Worm (Caenorhabditis elegans): ENCODE measurements around the gene F46F5.1.

The F46F5.1 gene

DNA sequence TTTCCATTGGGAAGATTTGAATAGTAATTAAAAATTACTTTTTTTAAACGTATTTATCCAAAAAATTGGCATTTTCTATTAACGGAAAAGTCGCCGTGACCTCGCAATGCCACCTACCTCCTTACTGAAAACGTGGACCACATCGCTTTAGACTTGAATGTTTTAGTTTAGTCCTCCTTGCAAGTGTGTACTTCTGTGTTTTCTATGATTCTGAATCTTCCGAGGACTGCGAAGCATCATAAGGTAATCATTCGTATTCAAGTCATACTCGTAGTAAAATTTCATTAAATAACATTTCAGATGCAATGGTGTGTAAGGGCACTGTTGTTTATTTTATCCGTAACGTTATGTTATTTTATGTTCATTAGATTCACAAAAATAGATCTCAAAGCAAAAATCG lies 16.7 kb upstream of the F46F5.1 start, which contains the start of gene F46F5.11:
Gene F46F5.11 (plus strand): TSS at position 301 of the 400 bp plus-strand sequence.
- TF ChIP-seq aha-1 (tag; optimal IDR thresholded peaks at IDR 0.05) = no peak
- no peak for TF ChIP-seq fkh-4 (tag; optimal IDR thresholded peaks at IDR 0.05; ENCODE audit: borderline replicate concordance)
- no peak for TF ChIP-seq pax-3 (tag; optimal IDR thresholded peaks at IDR 0.05)
- TF ChIP-seq ceh-8 (GFP tag; optimal IDR thresholded peaks at IDR 0.05) = no peak
- no peak for TF ChIP-seq hlh-17 (GFP tag; optimal IDR thresholded peaks at IDR 0.05; ENCODE audit: borderline replicate concordance)
- TF ChIP-seq lin-35 (GFP tag; optimal IDR thresholded peaks at IDR 0.05) = no peak
- no peak for TF ChIP-seq zag-1 (tag; optimal IDR thresholded peaks at IDR 0.05)
- no peak for TF ChIP-seq C04F5.9 (tag; optimal IDR thresholded peaks at IDR 0.05)
- no peak for TF ChIP-seq nhr-85 (tag)
- no peak for TF ChIP-seq pqm-1 (tag; optimal IDR thresholded peaks at IDR 0.05)
- TF ChIP-seq nhr-84 (tag; optimal IDR thresholded peaks at IDR 0.05) = no peak
- no peak for TF ChIP-seq snpc-4 (tag; optimal IDR thresholded peaks at IDR 0.05)
- no peak for TF ChIP-seq elt-2 (tag; optimal IDR thresholded peaks at IDR 0.05)
- TF ChIP-seq nhr-237 (tag; optimal IDR thresholded peaks at IDR 0.05) = no peak
- TF ChIP-seq hpl-2 (GFP tag; optimal IDR thresholded peaks at IDR 0.05) = no peak
- TF ChIP-seq ztf-11 (tag; optimal IDR thresholded peaks at IDR 0.05) = no peak
- no peak for TF ChIP-seq efl-3 (GFP tag; optimal IDR thresholded peaks at IDR 0.05)
- no peak for TF ChIP-seq vab-15 (tag; optimal IDR thresholded peaks at IDR 0.05)
- no peak for TF ChIP-seq sptf-1 (tag; optimal IDR thresholded peaks at IDR 0.05)

DNA sequence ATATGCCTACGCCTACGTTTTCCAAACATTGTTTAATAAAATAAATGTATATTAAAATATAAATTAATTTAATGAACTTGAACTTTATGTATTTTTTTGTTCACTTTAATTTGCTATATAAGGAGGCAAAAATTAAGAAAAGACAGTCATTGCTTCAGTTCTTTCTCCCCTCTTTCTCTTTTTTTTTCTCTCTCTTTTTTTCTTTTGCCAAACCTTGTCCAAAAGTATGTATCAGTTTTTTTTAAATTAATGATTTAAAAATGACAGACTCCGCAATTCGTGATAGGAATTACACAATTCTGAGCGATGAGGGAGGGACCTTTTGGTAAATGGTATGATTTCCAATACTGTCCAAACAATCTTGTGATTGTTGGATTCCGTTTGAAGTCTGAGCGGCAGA lies 11.3 kb upstream of the F46F5.1 start, which contains the start of gene F46F5.13:
Gene F46F5.13 (plus strand): TSS at position 301 of the 400 bp plus-strand sequence.
- TF ChIP-seq dsc-1 (tag; optimal IDR thresholded peaks at IDR 0.05) = no peak
- TF ChIP-seq fkh-4 (tag; optimal IDR thresholded peaks at IDR 0.05; ENCODE audit: borderline replicate concordance) = no peak

DNA sequence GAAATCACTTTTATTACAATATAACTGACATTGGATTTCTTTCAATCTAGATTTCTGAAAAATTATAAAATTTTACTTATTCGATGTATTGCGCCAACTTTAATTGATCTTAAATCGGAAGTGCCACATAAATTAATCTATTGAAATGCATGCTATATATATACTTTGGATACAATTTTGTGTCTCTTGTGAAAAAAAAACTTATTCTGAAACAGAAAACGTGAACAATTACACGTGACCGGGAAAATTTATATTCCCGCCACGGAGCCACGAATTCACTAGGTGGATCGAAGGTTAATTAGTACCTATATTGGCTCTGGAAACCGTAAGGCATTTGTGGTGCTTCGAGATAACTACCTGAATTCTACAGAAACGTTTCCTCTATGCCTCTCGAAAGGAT lies 8.0 kb upstream of the F46F5.1 start, which contains the start of gene F46F5.14:
Gene F46F5.14 (plus strand): TSS at position 301 of the 400 bp plus-strand sequence.
- TF ChIP-seq hlh-4 (tag; optimal IDR thresholded peaks at IDR 0.05) (no peak), hpl-2 (GFP tag; optimal IDR thresholded peaks at IDR 0.05) (no peak), nhr-71 (tag; optimal IDR thresholded peaks at IDR 0.05) (no peak), unc-98 (GFP tag; IDR thresholded peaks at IDR 0.05) (no peak), egl-13 (tag; optimal IDR thresholded peaks at IDR 0.05) (no peak), dpl-1 (GFP tag; optimal IDR thresholded peaks at IDR 0.05) (no peak)

DNA sequence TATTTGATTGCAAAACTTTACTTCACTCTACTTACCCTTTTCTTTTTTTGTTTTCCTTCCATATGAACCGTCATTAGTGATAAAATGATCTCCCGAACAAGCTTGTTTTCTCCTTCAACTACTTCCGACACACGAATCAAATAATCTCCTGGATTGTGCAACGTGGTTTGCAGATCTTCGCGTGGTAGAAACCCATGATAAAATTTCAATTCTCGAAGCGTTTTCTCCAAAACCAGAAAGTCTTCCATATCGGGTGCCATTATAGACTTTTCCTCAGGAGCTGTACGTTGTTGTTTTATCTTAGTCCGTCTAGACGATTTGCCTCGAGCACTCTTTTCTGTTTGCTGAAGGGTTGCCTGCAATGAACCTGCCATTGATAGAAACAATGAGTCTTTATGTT lies 5.7 kb upstream of the F46F5.1 start:
- TF ChIP-seq Y116A8C.19 (tag; optimal IDR thresholded peaks at IDR 0.05; ENCODE audit: borderline replicate concordance) (no peak), zip-4 (GFP tag; optimal IDR thresholded peaks at IDR 0.05) (no peak)

DNA sequence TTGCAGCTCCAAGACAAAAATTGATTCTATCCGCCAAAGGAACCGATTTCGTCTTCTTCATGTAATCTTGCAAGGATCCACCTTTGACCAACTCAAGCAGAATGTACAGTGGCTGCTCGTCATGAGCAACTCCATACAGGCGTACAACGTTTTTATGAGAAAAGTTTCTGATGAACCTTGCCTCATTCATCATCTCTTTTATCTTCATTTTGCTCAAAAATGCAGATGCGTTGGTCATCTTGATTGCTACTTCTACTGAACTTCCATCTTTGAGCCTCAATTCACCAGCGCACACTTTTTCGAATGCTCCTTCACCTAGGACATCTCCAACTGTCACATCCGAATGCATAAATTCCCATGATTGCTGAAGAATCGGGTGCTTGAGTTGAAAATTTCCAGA lies 5.2 kb upstream of the F46F5.1 start:
- no peak for TF ChIP-seq aly-2 (tag; optimal IDR thresholded peaks at IDR 0.05)
- no peak for TF ChIP-seq nhr-77 (tag; optimal IDR thresholded peaks at IDR 0.05)
- TF ChIP-seq ces-1 (GFP tag; optimal IDR thresholded peaks at IDR 0.05) = no peak
- TF ChIP-seq fkh-10 (GFP tag; optimal IDR thresholded peaks at IDR 0.05) = no peak
- no peak for TF ChIP-seq sup-37 (GFP tag; optimal IDR thresholded peaks at IDR 0.05)
- no peak for TF ChIP-seq zag-1 (tag; optimal IDR thresholded peaks at IDR 0.05)
- no peak for TF ChIP-seq pag-3 (tag; optimal IDR thresholded peaks at IDR 0.05; ENCODE audit: borderline replicate concordance, insufficient read depth)
- TF ChIP-seq lin-35 (GFP tag; optimal IDR thresholded peaks at IDR 0.05) = no peak
- TF ChIP-seq mef-2 (tag; optimal IDR thresholded peaks at IDR 0.05) = no peak
- TF ChIP-seq hpl-2 (GFP tag; optimal IDR thresholded peaks at IDR 0.05) = no peak
- no peak for TF ChIP-seq rnt-1 (tag; optimal IDR thresholded peaks at IDR 0.05)
- TF ChIP-seq C04F5.9 (tag; optimal IDR thresholded peaks at IDR 0.05) = no peak
- TF ChIP-seq swsn-7 (tag; optimal IDR thresholded peaks at IDR 0.05) = no peak
- TF ChIP-seq lin-39 (tag; optimal IDR thresholded peaks at IDR 0.05) = no peak

All from whole organism, L1 larva.